Fruit fly (Drosophila melanogaster) whole organism, pupa: ENCODE measurements around the gene Chchd2.

Experiments
- CG13204 ChIP-seq: fragments of 200-800 bp; sonication (Bioruptor generic); optimal IDR thresholded peaks from 2 replicates; lab custom pipeline; 2018; ENCODE audit warnings: missing biosample characterization, mild to moderate bottlenecking, missing genetic modification characterization, moderate library complexity
- CG14655 ChIP-seq: fragments of 200-800 bp; sonication (Bioruptor generic); optimal IDR thresholded peaks from 3 replicates; lab custom pipeline; 2017; ENCODE audit warnings: mild to moderate bottlenecking, missing biosample characterization, missing genetic modification reagents, missing genetic modification characterization
- CG17806 ChIP-seq: fragments of 200-800 bp; sonication (Bioruptor generic); optimal IDR thresholded peaks from 2 replicates; lab custom pipeline; 2018; ENCODE audit warnings: missing biosample characterization, mild to moderate bottlenecking, missing genetic modification characterization, moderate library complexity
- CG32121 ChIP-seq: fragments of 200-800 bp; sonication (Bioruptor generic); IDR thresholded peaks from 2 replicates; pipeline ENCODE4 v1.3.6; 2022; ENCODE audit warnings: missing biosample characterization, missing genetic modification characterization
- D1 ChIP-seq: fragments of 200-800 bp; sonication (Bioruptor generic); optimal IDR thresholded peaks from 2 replicates; lab custom pipeline; 2018; ENCODE audit warnings: missing biosample characterization, mild to moderate bottlenecking, missing genetic modification characterization, moderate library complexity
- EcR ChIP-seq: fragments of 200-800 bp; sonication (Bioruptor generic); optimal IDR thresholded peaks from 3 replicates; lab custom pipeline; 2019; ENCODE audit warnings: missing biosample characterization, missing genetic modification characterization, mild to moderate bottlenecking, moderate library complexity, missing genetic modification reagents
- Pif1A ChIP-seq: fragments of 200-800 bp; sonication (Bioruptor generic); optimal IDR thresholded peaks from 3 replicates; lab custom pipeline; 2016; ENCODE audit warnings: missing biosample characterization, missing genetic modification characterization
- Snoo ChIP-seq: fragments of 200-800 bp; sonication (Bioruptor generic); optimal IDR thresholded peaks from 3 replicates; lab custom pipeline; 2017; ENCODE audit warnings: missing biosample characterization, mild to moderate bottlenecking, missing genetic modification characterization, inconsistent platforms
- fd96Ca ChIP-seq: fragments of 200-800 bp; sonication (Bioruptor generic); IDR thresholded peaks from 3 replicates; pipeline ENCODE4 v1.3.6; 2022; ENCODE audit warnings: missing biosample characterization, missing genetic modification characterization
- gl ChIP-seq: fragments of 200-800 bp; sonication (Bioruptor generic); optimal IDR thresholded peaks from 2 replicates; lab custom pipeline; 2018; ENCODE audit warnings: missing biosample characterization, mild to moderate bottlenecking, missing genetic modification characterization

dm6 chrX:17105707-17106106, 43.1 kb upstream of the Chchd2 start, which contains the start of gene Arpc3B:
- TF ChIP-seq EcR (no peak), D1 (tag; lab: Kevin White, UChicago) (no peak), CG17806 (tag; lab: Kevin White, UChicago) (no peak), CG13204 (GFP tag; lab: Kevin White, UChicago) (no peak), CG32121 (GFP tag; lab: Robert Waterston, UW) (no peak), gl (tag; lab: Kevin White, UChicago) (no peak), CG14655 (GFP tag; lab: Kevin White, UChicago) (no peak), Pif1A (no peak), fd96Ca (GFP tag; lab: Robert Waterston, UW) (no peak), Snoo (tag; lab: Kevin White, UChicago) (no peak)
